Worm (Caenorhabditis elegans) whole organism, L4 larva: ENCODE measurements around the gene strm-1.
A peak's percentile ranks its signal among the peaks of the same experiment; 100 is the strongest.

Experiments
- egl-27 ChIP-seq: sonication (generic microtip); optimal IDR thresholded peaks from 3 replicates; lab custom pipeline; 2017; ENCODE audit warnings: missing biosample characterization, missing genetic modification reagents, missing genetic modification characterization
- fos-1 ChIP-seq: fragments of 150-350 bp; optimal IDR thresholded peaks from 2 replicates; lab custom pipeline; 2014; ENCODE audit warnings: missing biosample characterization, missing genetic modification characterization
- lin-39 ChIP-seq: fragments of 150-350 bp; optimal IDR thresholded peaks from 2 replicates; lab custom pipeline; 2014; ENCODE audit warnings: missing biosample characterization, missing genetic modification reagents, missing genetic modification characterization
- nhr-237 ChIP-seq: sonication (generic microtip); optimal IDR thresholded peaks from 2 replicates; lab custom pipeline; 2017; ENCODE audit warnings: missing biosample characterization, missing genetic modification characterization
- nhr-25 ChIP-seq: sonication (generic microtip); optimal IDR thresholded peaks from 2 replicates; lab custom pipeline; 2017; ENCODE audit warnings: missing genetic modification characterization, mild to moderate bottlenecking, missing compliant biosample characterization, antibody characterized with exemption, moderate library complexity, borderline replicate concordance; ENCODE audit not compliant: insufficient read depth
- nhr-77 ChIP-seq: fragments of 150-350 bp; optimal IDR thresholded peaks from 2 replicates; lab custom pipeline; 2014; ENCODE audit warnings: missing biosample characterization, missing genetic modification characterization
- unc-62 ChIP-seq, 3 experiments: fragments of 150-350 bp in 1 of 3; sonication (generic microtip); optimal IDR thresholded peaks in 2 of 3; peaks in 1 of 3; 1 replicate in 1 of 3; 2 replicates in 2 of 3; lab custom pipeline; 2014 to 2017; ENCODE audit warnings: missing biosample characterization in 3 of 3, missing genetic modification characterization in 3 of 3, missing genetic modification reagents in 3 of 3, missing genotype in 1 of 3

DNA sequence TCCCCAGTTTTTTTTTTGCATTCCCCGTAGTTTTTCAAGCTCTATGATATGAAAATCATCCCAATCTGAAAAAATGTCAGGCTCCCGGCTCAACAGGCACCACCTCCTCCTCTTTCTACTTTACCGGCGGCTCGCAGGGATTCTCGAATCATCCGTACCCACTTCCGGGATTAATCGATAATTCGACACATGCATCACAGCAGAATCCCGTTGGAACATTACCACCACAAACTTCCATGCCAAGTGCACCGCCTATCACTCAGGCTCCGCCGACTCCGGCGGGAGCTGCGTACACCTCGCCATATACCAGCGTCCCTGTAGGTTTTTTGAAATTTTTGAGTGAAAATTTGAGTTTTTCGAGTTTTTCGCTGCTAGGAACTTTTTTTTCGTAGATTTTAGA, 19.4 kb downstream of the strm-1 start:
- peak in 1 of 2 experiments; percentile 12 for TF ChIP-seq unc-62 (GFP tag; optimal IDR thresholded peaks at IDR 0.05 in 1 of 2; lab: Kevin White, UChicago)
- no peak for TF ChIP-seq unc-62 (tag; optimal IDR thresholded peaks at IDR 0.05; lab: Kevin White, UChicago)
- no peak for TF ChIP-seq lin-39 (tag; lab: Kevin White, UChicago)
- TF ChIP-seq nhr-237 (tag; lab: Kevin White, UChicago), result no peak
- no peak for TF ChIP-seq nhr-25 (tag; lab: Kevin White, UChicago)
- no peak for TF ChIP-seq fos-1 (tag; lab: Kevin White, UChicago)
- no peak for TF ChIP-seq egl-27 (tag; lab: Kevin White, UChicago)
- TF ChIP-seq nhr-77 (tag; lab: Kevin White, UChicago), result no peak
